Worm (Caenorhabditis elegans) whole organism, mixed stage, embryonic: ENCODE results near the gene par-5.
A peak's percentile ranks its signal among the peaks of the same experiment; 100 is the strongest.

Experiments used
- M03D4.4 ChIP-seq: sonication (generic microtip); optimal IDR thresholded peaks from 2 replicates; lab custom pipeline; 2017; ENCODE audit warnings: mild to moderate bottlenecking, missing genetic modification characterization, missing compliant biosample characterization
- bed-3 ChIP-seq: fragments of 200-800 bp; sonication (Bioruptor generic); optimal IDR thresholded peaks from 3 replicates; lab custom pipeline; 2018; ENCODE audit warnings: mild to moderate bottlenecking, missing genetic modification characterization, moderate library complexity, missing compliant biosample characterization
- blmp-1 ChIP-seq: fragments of 150-350 bp; optimal IDR thresholded peaks from 2 replicates; lab custom pipeline; 2014; ENCODE audit warnings: missing biosample characterization, missing genetic modification characterization
- ceh-39 ChIP-seq: fragments of 150-350 bp; optimal IDR thresholded peaks from 2 replicates; lab custom pipeline; 2014; ENCODE audit warnings: missing biosample characterization, missing genetic modification characterization
- ceh-43 ChIP-seq: fragments of 200-800 bp; sonication (Bioruptor generic); optimal IDR thresholded peaks from 2 replicates; lab custom pipeline; 2018; ENCODE audit warnings: mild to moderate bottlenecking, missing genetic modification characterization, moderate library complexity, missing compliant biosample characterization
- ceh-83 ChIP-seq: fragments of 200-800 bp; sonication (Bioruptor generic); optimal IDR thresholded peaks from 2 replicates; lab custom pipeline; 2018; ENCODE audit warnings: mild to moderate bottlenecking, missing genetic modification characterization, missing compliant biosample characterization
- ces-1 ChIP-seq: fragments of 150-350 bp; optimal IDR thresholded peaks from 2 replicates; lab custom pipeline; 2014; ENCODE audit warnings: missing biosample characterization, missing genetic modification reagents, missing genetic modification characterization
- cnd-1 ChIP-seq: fragments of 200-800 bp; sonication (Bioruptor generic); optimal IDR thresholded peaks from 2 replicates; lab custom pipeline; 2018; ENCODE audit warnings: mild to moderate bottlenecking, missing genetic modification characterization, missing compliant biosample characterization
- drap-1 ChIP-seq: fragments of 200-800 bp; sonication (Bioruptor generic); optimal IDR thresholded peaks from 3 replicates; lab custom pipeline; 2018; ENCODE audit warnings: mild to moderate bottlenecking, missing genetic modification characterization, missing compliant biosample characterization
- elt-1 ChIP-seq: sonication (generic microtip); optimal IDR thresholded peaks from 2 replicates; lab custom pipeline; 2017; ENCODE audit warnings: missing genetic modification characterization, mild to moderate bottlenecking, missing compliant biosample characterization, antibody characterized with exemption, moderate library complexity, borderline replicate concordance; ENCODE audit not compliant: insufficient read depth
- elt-3 ChIP-seq: fragments of 150-350 bp; optimal IDR thresholded peaks from 2 replicates; lab custom pipeline; 2014; ENCODE audit warnings: missing biosample characterization, missing genetic modification characterization
- flh-1 ChIP-seq: fragments of 200-800 bp; sonication (Bioruptor generic); optimal IDR thresholded peaks from 2 replicates; lab custom pipeline; 2018; ENCODE audit warnings: mild to moderate bottlenecking, missing genetic modification characterization, moderate library complexity, missing compliant biosample characterization
- ham-2 ChIP-seq: fragments of 200-800 bp; sonication (Bioruptor generic); optimal IDR thresholded peaks from 2 replicates; lab custom pipeline; 2018; ENCODE audit warnings: mild to moderate bottlenecking, missing genetic modification characterization, missing compliant biosample characterization
- hlh-1 ChIP-seq: fragments of 150-350 bp; optimal IDR thresholded peaks from 2 replicates; lab custom pipeline; 2014; ENCODE audit warnings: missing biosample characterization, missing genetic modification reagents, missing genetic modification characterization
- lin-13 ChIP-seq: fragments of 150-350 bp; optimal IDR thresholded peaks from 2 replicates; lab custom pipeline; 2014; ENCODE audit warnings: missing biosample characterization, missing genetic modification characterization
- lin-32 ChIP-seq: fragments of 200-800 bp; sonication (Bioruptor generic); optimal IDR thresholded peaks from 2 replicates; lab custom pipeline; 2018; ENCODE audit warnings: mild to moderate bottlenecking, missing genetic modification characterization, missing compliant biosample characterization
- lsy-2 ChIP-seq: fragments of 150-350 bp; optimal IDR thresholded peaks from 2 replicates; lab custom pipeline; 2014; ENCODE audit warnings: missing biosample characterization, missing genetic modification characterization
- mab-5 ChIP-seq: fragments of 150-350 bp; optimal IDR thresholded peaks from 2 replicates; lab custom pipeline; 2014; ENCODE audit warnings: missing biosample characterization, missing genetic modification characterization
- mep-1 ChIP-seq: fragments of 150-350 bp; optimal IDR thresholded peaks from 2 replicates; lab custom pipeline; 2017; ENCODE audit warnings: missing biosample characterization, missing genetic modification reagents, missing genetic modification characterization, inconsistent platforms
- mls-2 ChIP-seq: sonication (generic microtip); optimal IDR thresholded peaks from 2 replicates; lab custom pipeline; 2016; ENCODE audit warnings: mild to moderate bottlenecking, missing genetic modification characterization, moderate library complexity, missing compliant biosample characterization
- nhr-12 ChIP-seq: fragments of 150-350 bp; optimal IDR thresholded peaks from 2 replicates; lab custom pipeline; 2014; ENCODE audit warnings: missing biosample characterization, missing genetic modification characterization
- nhr-2 ChIP-seq: fragments of 150-350 bp; optimal IDR thresholded peaks from 2 replicates; lab custom pipeline; 2014; ENCODE audit warnings: missing biosample characterization, missing genetic modification characterization
- nhr-28 ChIP-seq: fragments of 150-350 bp; optimal IDR thresholded peaks from 2 replicates; lab custom pipeline; 2014; ENCODE audit warnings: missing biosample characterization, missing genetic modification characterization
- nhr-76 ChIP-seq: sonication (generic microtip); optimal IDR thresholded peaks from 2 replicates; lab custom pipeline; 2017; ENCODE audit warnings: missing biosample characterization, missing genetic modification characterization
- pha-4 ChIP-seq: fragments of 150-350 bp; optimal IDR thresholded peaks from 2 replicates; lab custom pipeline; 2018; ENCODE audit warnings: missing biosample characterization, missing genetic modification reagents, missing genetic modification characterization
- sem-2 ChIP-seq: fragments of 200-800 bp; sonication (Bioruptor generic); optimal IDR thresholded peaks from 2 replicates; lab custom pipeline; 2018; ENCODE audit warnings: mild to moderate bottlenecking, missing genetic modification characterization, missing compliant biosample characterization
- snpc-4 ChIP-seq: fragments of 150-350 bp; optimal IDR thresholded peaks from 2 replicates; lab custom pipeline; 2014; ENCODE audit warnings: missing biosample characterization, missing genetic modification characterization
- sptf-1 ChIP-seq: sonication (generic microtip); optimal IDR thresholded peaks from 2 replicates; lab custom pipeline; 2017; ENCODE audit warnings: mild to moderate bottlenecking, missing genetic modification characterization, moderate library complexity, missing compliant biosample characterization
- tbx-8 ChIP-seq: fragments of 200-800 bp; sonication (Bioruptor generic); optimal IDR thresholded peaks from 2 replicates; lab custom pipeline; 2018; ENCODE audit warnings: mild to moderate bottlenecking, missing genetic modification characterization, moderate library complexity, missing compliant biosample characterization
- unc-120 ChIP-seq: sonication (generic microtip); optimal IDR thresholded peaks from 2 replicates; lab custom pipeline; 2017; ENCODE audit warnings: missing genetic modification characterization, missing compliant biosample characterization; ENCODE audit not compliant: poor library complexity, severe bottlenecking
- unc-39 ChIP-seq: fragments of 150-350 bp; optimal IDR thresholded peaks from 2 replicates; lab custom pipeline; 2014; ENCODE audit warnings: missing biosample characterization, missing genetic modification characterization
- unc-62 ChIP-seq: fragments of 150-350 bp; optimal IDR thresholded peaks from 2 replicates; lab custom pipeline; 2014; ENCODE audit warnings: missing biosample characterization, missing genetic modification reagents, missing genetic modification characterization
- zip-8 ChIP-seq: fragments of 150-350 bp; optimal IDR thresholded peaks from 2 replicates; lab custom pipeline; 2014; ENCODE audit warnings: missing biosample characterization, missing genetic modification characterization
- ztf-11 ChIP-seq: fragments of 150-350 bp; optimal IDR thresholded peaks from 2 replicates; lab custom pipeline; 2014; ENCODE audit warnings: missing biosample characterization, missing genetic modification characterization

par-5 gene

DNA sequence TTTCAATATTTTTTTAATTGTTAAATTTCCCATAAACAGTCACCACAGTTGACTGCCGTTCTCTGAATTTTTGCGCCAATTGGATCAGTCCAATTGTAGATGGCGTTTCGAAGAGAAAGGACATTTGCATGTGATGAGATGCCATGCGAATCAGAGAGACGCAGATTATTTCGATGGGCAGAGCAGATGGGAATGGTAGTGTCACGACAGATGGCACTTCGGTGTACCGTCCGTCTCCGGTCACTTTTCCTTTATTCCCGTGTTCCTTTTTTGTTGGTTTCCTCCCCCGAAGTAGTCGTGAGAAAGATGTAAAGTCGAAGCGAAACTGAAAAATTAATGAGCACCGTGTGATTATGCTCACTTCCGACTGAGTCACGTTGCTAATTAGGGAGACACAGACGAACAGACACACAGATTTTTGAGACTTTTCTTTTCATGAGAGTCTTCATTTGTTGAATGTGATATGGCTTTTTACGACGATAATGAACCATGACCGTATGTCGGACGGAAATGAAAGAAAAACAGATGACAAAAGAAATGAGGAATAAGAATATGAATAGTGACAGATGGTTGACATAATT, 46.0 kb upstream of the par-5 start:
- TF ChIP-seq unc-62 (GFP tag; lab: Kevin White, UChicago) (no peak), mep-1 (tag; lab: Kevin White, UChicago) (peak; percentile 12), mls-2 (tag; lab: Kevin White, UChicago) (peak; percentile 7), sptf-1 (peak; percentile 29), elt-1 (tag; lab: Kevin White, UChicago) (no peak), bed-3 (GFP tag; lab: Kevin White, UChicago) (no peak), mab-5 (tag; lab: Kevin White, UChicago) (no peak), pha-4 (tag; lab: Kevin White, UChicago) (no peak), ceh-83 (GFP tag; lab: Kevin White, UChicago) (no peak), drap-1 (GFP tag; lab: Kevin White, UChicago) (no peak), ceh-43 (GFP tag; lab: Kevin White, UChicago) (no peak), nhr-12 (no peak), ham-2 (no peak), sem-2 (no peak), blmp-1 (tag; lab: Kevin White, UChicago) (no peak), ceh-39 (tag; lab: Kevin White, UChicago) (no peak), snpc-4 (tag; lab: Kevin White, UChicago) (no peak), ces-1 (GFP tag; lab: Kevin White, UChicago) (peak; percentile 49), ztf-11 (no peak), nhr-28 (tag; lab: Kevin White, UChicago) (no peak), M03D4.4 (tag; lab: Kevin White, UChicago) (no peak), flh-1 (no peak), unc-39 (no peak), lsy-2 (tag; lab: Kevin White, UChicago) (no peak), nhr-76 (tag; lab: Kevin White, UChicago) (no peak), hlh-1 (tag; lab: Kevin White, UChicago) (no peak), lin-32 (GFP tag; lab: Kevin White, UChicago) (peak; percentile 96), tbx-8 (no peak), lin-13 (tag; lab: Kevin White, UChicago) (no peak), elt-3 (tag; lab: Kevin White, UChicago) (no peak), unc-120 (tag; lab: Kevin White, UChicago) (no peak), nhr-2 (tag; lab: Kevin White, UChicago) (peak; percentile 95), cnd-1 (tag; lab: Kevin White, UChicago) (peak; percentile 92), zip-8 (no peak)
- TF ChIP-seq, all 35 proteins: peak for 7

DNA sequence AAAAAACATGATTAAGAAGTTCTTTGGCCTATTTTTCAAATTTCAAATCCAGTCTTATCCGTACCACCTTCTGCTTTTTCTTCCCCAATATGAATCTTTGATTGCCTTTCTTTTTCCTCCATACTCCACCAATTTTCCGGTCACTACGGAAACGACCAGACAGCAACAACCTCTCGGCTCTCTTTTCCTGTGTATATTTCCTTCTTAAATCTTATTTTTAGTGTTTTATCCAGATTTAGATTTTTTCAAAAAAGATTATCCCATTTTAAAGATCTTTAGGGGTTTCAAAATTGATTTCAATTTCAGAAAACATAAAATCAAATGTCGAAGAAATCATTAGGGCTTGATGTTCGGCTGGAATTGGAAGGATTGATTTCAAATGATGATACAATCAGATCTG, 42.5 kb upstream of the par-5 start, which contains the start of gene trpa-1:
Gene trpa-1 (plus strand): TSS at position 301 of the 400 bp plus-strand sequence.
- TF ChIP-seq M03D4.4 (tag; lab: Kevin White, UChicago) (no peak), sptf-1 (no peak), mls-2 (tag; lab: Kevin White, UChicago) (no peak), drap-1 (GFP tag; lab: Kevin White, UChicago) (no peak), lsy-2 (tag; lab: Kevin White, UChicago) (no peak), blmp-1 (tag; lab: Kevin White, UChicago) (no peak), snpc-4 (tag; lab: Kevin White, UChicago) (no peak), bed-3 (GFP tag; lab: Kevin White, UChicago) (no peak), cnd-1 (tag; lab: Kevin White, UChicago) (no peak), mab-5 (tag; lab: Kevin White, UChicago) (no peak), flh-1 (no peak), ces-1 (GFP tag; lab: Kevin White, UChicago) (no peak), sem-2 (no peak), zip-8 (no peak), ceh-83 (GFP tag; lab: Kevin White, UChicago) (no peak), unc-62 (GFP tag; lab: Kevin White, UChicago) (no peak)

DNA sequence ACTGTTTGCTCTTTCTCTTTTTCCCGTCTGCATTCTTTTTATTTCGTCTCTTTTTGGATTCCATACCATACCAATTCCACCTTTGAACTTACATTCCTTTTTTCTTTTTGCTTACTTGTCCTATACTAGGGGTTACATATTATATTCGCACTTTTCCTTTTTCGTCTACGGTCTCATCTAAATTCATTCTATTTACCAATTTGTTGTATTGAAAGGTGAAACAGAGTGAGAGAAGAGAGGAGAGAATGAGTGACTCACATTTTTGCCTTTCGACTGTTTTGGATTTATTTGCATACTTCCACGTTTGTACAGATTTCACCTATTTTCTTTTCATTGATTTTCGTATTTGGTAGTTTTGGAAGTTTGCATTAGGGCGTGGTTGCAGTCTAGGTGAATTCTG, 41.7 kb upstream of the par-5 start:
- TF ChIP-seq ceh-83 (GFP tag; lab: Kevin White, UChicago) (no peak), ces-1 (GFP tag; lab: Kevin White, UChicago) (no peak), mep-1 (tag; lab: Kevin White, UChicago) (no peak)
